Worm (Caenorhabditis elegans) whole organism, L4 larva: ENCODE measurements around the gene dgn-1.

Source experiments
- T26A8.4 ChIP-seq: fragments of 200-800 bp; sonication (Bioruptor generic); IDR thresholded peaks from 2 replicates; pipeline ENCODE4 v1.3.6; 2022; ENCODE audit warnings: missing genetic modification characterization, missing compliant biosample characterization
- ama-1 ChIP-seq: fragments of 150-350 bp; optimal IDR thresholded peaks from 2 replicates; lab custom pipeline; 2014; ENCODE audit warnings: inconsistent platforms, mixed read lengths
- arid-1 ChIP-seq: fragments of 200-800 bp; sonication (Bioruptor generic); conservative IDR thresholded peaks from 2 replicates; pipeline ENCODE4 v1.3.6; 2022; ENCODE audit warnings: missing genetic modification reagents, missing genetic modification characterization, missing compliant biosample characterization
- lin-13 ChIP-seq: fragments of 150-350 bp; optimal IDR thresholded peaks from 2 replicates; lab custom pipeline; 2014; ENCODE audit warnings: missing biosample characterization, missing genetic modification reagents, missing genetic modification characterization
- lin-39 ChIP-seq: fragments of 150-350 bp; optimal IDR thresholded peaks from 2 replicates; lab custom pipeline; 2014; ENCODE audit warnings: missing biosample characterization, missing genetic modification reagents, missing genetic modification characterization
- mep-1 ChIP-seq: fragments of 150-350 bp; sonication (generic microtip); optimal IDR thresholded peaks from 3 replicates; lab custom pipeline; 2014; ENCODE audit warnings: missing biosample characterization, missing genetic modification characterization
- nhr-10 ChIP-seq: fragments of 150-350 bp; optimal IDR thresholded peaks from 2 replicates; lab custom pipeline; 2014; ENCODE audit warnings: missing biosample characterization, missing genetic modification characterization
- nhr-237 ChIP-seq: sonication (generic microtip); optimal IDR thresholded peaks from 2 replicates; lab custom pipeline; 2017; ENCODE audit warnings: missing biosample characterization, missing genetic modification characterization
- nhr-48 ChIP-seq: sonication (generic microtip); optimal IDR thresholded peaks from 2 replicates; lab custom pipeline; 2016; ENCODE audit warnings: mild to moderate bottlenecking, missing genetic modification characterization, missing compliant biosample characterization
- nhr-76 ChIP-seq: fragments of 150-350 bp; optimal IDR thresholded peaks from 2 replicates; lab custom pipeline; 2014; ENCODE audit warnings: missing biosample characterization, missing genetic modification characterization
- skn-1 ChIP-seq: fragments of 150-350 bp; optimal IDR thresholded peaks from 2 replicates; lab custom pipeline; 2014; ENCODE audit warnings: missing biosample characterization, missing genetic modification characterization
- unc-62 ChIP-seq, 3 experiments: fragments of 150-350 bp in 1 of 3; sonication (generic microtip); optimal IDR thresholded peaks in 2 of 3; peaks in 1 of 3; 1 replicate in 1 of 3; 2 replicates in 2 of 3; lab custom pipeline; 2014 to 2017; ENCODE audit warnings: missing biosample characterization in 3 of 3, missing genetic modification characterization in 3 of 3, missing genetic modification reagents in 3 of 3, missing genotype in 1 of 3
- zag-1 ChIP-seq: fragments of 150-350 bp; optimal IDR thresholded peaks from 2 replicates; lab custom pipeline; 2014; ENCODE audit warnings: missing biosample characterization, missing genetic modification characterization
- zfp-2 ChIP-seq: sonication (generic microtip); optimal IDR thresholded peaks from 2 replicates; lab custom pipeline; 2016; ENCODE audit warnings: mild to moderate bottlenecking, missing genetic modification characterization, missing compliant biosample characterization

DNA sequence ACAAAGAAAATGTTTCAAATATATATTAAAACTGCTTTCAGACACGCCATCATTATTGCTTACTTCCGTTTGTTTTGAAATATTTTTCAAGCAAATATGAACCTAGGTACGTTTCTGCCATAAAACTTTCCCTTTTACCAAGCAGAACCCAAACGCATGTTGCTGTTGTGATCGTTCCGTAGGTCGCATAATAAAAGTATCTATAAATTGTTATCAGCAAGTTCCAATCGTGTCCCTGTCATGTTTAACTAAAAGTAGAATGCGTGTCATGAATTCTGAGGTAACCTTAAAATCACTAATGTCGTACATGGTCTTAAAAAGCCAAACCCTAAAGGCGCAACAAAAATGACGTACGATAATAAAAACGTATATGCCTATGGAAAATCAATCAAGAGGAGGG lies 23.1 kb upstream of the dgn-1 start:
- TF ChIP-seq nhr-237 (tag; lab: Kevin White, UChicago) (no peak), zfp-2 (no peak), mep-1 (no peak), arid-1 (no peak), lin-39 (no peak), unc-62 (GFP tag; optimal IDR thresholded peaks at IDR 0.05 in 1 of 2; lab: Kevin White, UChicago) (no peak), unc-62 (tag; optimal IDR thresholded peaks at IDR 0.05; lab: Kevin White, UChicago) (no peak), lin-13 (GFP tag; lab: Kevin White, UChicago) (no peak), T26A8.4 (GFP tag; lab: Robert Waterston, UW) (no peak), nhr-76 (tag; lab: Kevin White, UChicago) (no peak), ama-1 (lab: Kevin White, UChicago) (no peak), nhr-10 (tag; lab: Kevin White, UChicago) (no peak), skn-1 (tag; lab: Kevin White, UChicago) (no peak), nhr-48 (tag; lab: Kevin White, UChicago) (peak; percentile 39), zag-1 (tag; lab: Kevin White, UChicago) (no peak)
